Worm (Caenorhabditis elegans) whole organism, mixed stage, embryonic: ENCODE results near the gene fbxa-99.

ENCODE experiments used
- M03D4.4 ChIP-seq: sonication (generic microtip); optimal IDR thresholded peaks from 2 replicates; lab custom pipeline; 2017; ENCODE audit warnings: mild to moderate bottlenecking, missing genetic modification characterization, missing compliant biosample characterization
- bed-3 ChIP-seq: fragments of 200-800 bp; sonication (Bioruptor generic); optimal IDR thresholded peaks from 3 replicates; lab custom pipeline; 2018; ENCODE audit warnings: mild to moderate bottlenecking, missing genetic modification characterization, moderate library complexity, missing compliant biosample characterization
- blmp-1 ChIP-seq: fragments of 150-350 bp; optimal IDR thresholded peaks from 2 replicates; lab custom pipeline; 2014; ENCODE audit warnings: missing biosample characterization, missing genetic modification characterization
- ceh-39 ChIP-seq: fragments of 150-350 bp; optimal IDR thresholded peaks from 2 replicates; lab custom pipeline; 2014; ENCODE audit warnings: missing biosample characterization, missing genetic modification characterization
- ceh-83 ChIP-seq: fragments of 200-800 bp; sonication (Bioruptor generic); optimal IDR thresholded peaks from 2 replicates; lab custom pipeline; 2018; ENCODE audit warnings: mild to moderate bottlenecking, missing genetic modification characterization, missing compliant biosample characterization
- ces-1 ChIP-seq: fragments of 150-350 bp; optimal IDR thresholded peaks from 2 replicates; lab custom pipeline; 2014; ENCODE audit warnings: missing biosample characterization, missing genetic modification reagents, missing genetic modification characterization
- cnd-1 ChIP-seq: fragments of 200-800 bp; sonication (Bioruptor generic); optimal IDR thresholded peaks from 2 replicates; lab custom pipeline; 2018; ENCODE audit warnings: mild to moderate bottlenecking, missing genetic modification characterization, missing compliant biosample characterization
- drap-1 ChIP-seq: fragments of 200-800 bp; sonication (Bioruptor generic); optimal IDR thresholded peaks from 3 replicates; lab custom pipeline; 2018; ENCODE audit warnings: mild to moderate bottlenecking, missing genetic modification characterization, missing compliant biosample characterization
- elt-3 ChIP-seq: fragments of 150-350 bp; optimal IDR thresholded peaks from 2 replicates; lab custom pipeline; 2014; ENCODE audit warnings: missing biosample characterization, missing genetic modification characterization
- flh-1 ChIP-seq: fragments of 200-800 bp; sonication (Bioruptor generic); optimal IDR thresholded peaks from 2 replicates; lab custom pipeline; 2018; ENCODE audit warnings: mild to moderate bottlenecking, missing genetic modification characterization, moderate library complexity, missing compliant biosample characterization
- hlh-1 ChIP-seq: fragments of 150-350 bp; optimal IDR thresholded peaks from 2 replicates; lab custom pipeline; 2014; ENCODE audit warnings: missing biosample characterization, missing genetic modification reagents, missing genetic modification characterization
- lin-32 ChIP-seq: fragments of 200-800 bp; sonication (Bioruptor generic); optimal IDR thresholded peaks from 2 replicates; lab custom pipeline; 2018; ENCODE audit warnings: mild to moderate bottlenecking, missing genetic modification characterization, missing compliant biosample characterization
- lsy-2 ChIP-seq: fragments of 150-350 bp; optimal IDR thresholded peaks from 2 replicates; lab custom pipeline; 2014; ENCODE audit warnings: missing biosample characterization, missing genetic modification characterization
- mab-5 ChIP-seq: fragments of 150-350 bp; optimal IDR thresholded peaks from 2 replicates; lab custom pipeline; 2014; ENCODE audit warnings: missing biosample characterization, missing genetic modification characterization
- mep-1 ChIP-seq: fragments of 150-350 bp; optimal IDR thresholded peaks from 2 replicates; lab custom pipeline; 2017; ENCODE audit warnings: missing biosample characterization, missing genetic modification reagents, missing genetic modification characterization, inconsistent platforms
- nhr-12 ChIP-seq: fragments of 150-350 bp; optimal IDR thresholded peaks from 2 replicates; lab custom pipeline; 2014; ENCODE audit warnings: missing biosample characterization, missing genetic modification characterization
- nhr-2 ChIP-seq: fragments of 150-350 bp; optimal IDR thresholded peaks from 2 replicates; lab custom pipeline; 2014; ENCODE audit warnings: missing biosample characterization, missing genetic modification characterization
- nhr-237 ChIP-seq: fragments of 150-350 bp; optimal IDR thresholded peaks from 2 replicates; lab custom pipeline; 2014; ENCODE audit warnings: missing biosample characterization, missing genetic modification characterization
- nhr-28 ChIP-seq: fragments of 150-350 bp; optimal IDR thresholded peaks from 2 replicates; lab custom pipeline; 2014; ENCODE audit warnings: missing biosample characterization, missing genetic modification characterization
- nhr-76 ChIP-seq: sonication (generic microtip); optimal IDR thresholded peaks from 2 replicates; lab custom pipeline; 2017; ENCODE audit warnings: missing biosample characterization, missing genetic modification characterization
- pha-4 ChIP-seq: fragments of 150-350 bp; optimal IDR thresholded peaks from 2 replicates; lab custom pipeline; 2018; ENCODE audit warnings: missing biosample characterization, missing genetic modification reagents, missing genetic modification characterization
- sem-2 ChIP-seq: fragments of 200-800 bp; sonication (Bioruptor generic); optimal IDR thresholded peaks from 2 replicates; lab custom pipeline; 2018; ENCODE audit warnings: mild to moderate bottlenecking, missing genetic modification characterization, missing compliant biosample characterization
- snpc-4 ChIP-seq: fragments of 150-350 bp; optimal IDR thresholded peaks from 2 replicates; lab custom pipeline; 2014; ENCODE audit warnings: missing biosample characterization, missing genetic modification characterization
- sptf-1 ChIP-seq: sonication (generic microtip); optimal IDR thresholded peaks from 2 replicates; lab custom pipeline; 2017; ENCODE audit warnings: mild to moderate bottlenecking, missing genetic modification characterization, moderate library complexity, missing compliant biosample characterization
- tbx-8 ChIP-seq: fragments of 200-800 bp; sonication (Bioruptor generic); optimal IDR thresholded peaks from 2 replicates; lab custom pipeline; 2018; ENCODE audit warnings: mild to moderate bottlenecking, missing genetic modification characterization, moderate library complexity, missing compliant biosample characterization
- unc-120 ChIP-seq: sonication (generic microtip); optimal IDR thresholded peaks from 2 replicates; lab custom pipeline; 2017; ENCODE audit warnings: missing genetic modification characterization, missing compliant biosample characterization; ENCODE audit not compliant: poor library complexity, severe bottlenecking
- unc-39 ChIP-seq: fragments of 150-350 bp; optimal IDR thresholded peaks from 2 replicates; lab custom pipeline; 2014; ENCODE audit warnings: missing biosample characterization, missing genetic modification characterization
- unc-62 ChIP-seq: fragments of 150-350 bp; optimal IDR thresholded peaks from 2 replicates; lab custom pipeline; 2014; ENCODE audit warnings: missing biosample characterization, missing genetic modification reagents, missing genetic modification characterization
- zip-8 ChIP-seq: fragments of 150-350 bp; optimal IDR thresholded peaks from 2 replicates; lab custom pipeline; 2014; ENCODE audit warnings: missing biosample characterization, missing genetic modification characterization
- ztf-11 ChIP-seq: fragments of 150-350 bp; optimal IDR thresholded peaks from 2 replicates; lab custom pipeline; 2014; ENCODE audit warnings: missing biosample characterization, missing genetic modification characterization

Gene fbxa-99

DNA sequence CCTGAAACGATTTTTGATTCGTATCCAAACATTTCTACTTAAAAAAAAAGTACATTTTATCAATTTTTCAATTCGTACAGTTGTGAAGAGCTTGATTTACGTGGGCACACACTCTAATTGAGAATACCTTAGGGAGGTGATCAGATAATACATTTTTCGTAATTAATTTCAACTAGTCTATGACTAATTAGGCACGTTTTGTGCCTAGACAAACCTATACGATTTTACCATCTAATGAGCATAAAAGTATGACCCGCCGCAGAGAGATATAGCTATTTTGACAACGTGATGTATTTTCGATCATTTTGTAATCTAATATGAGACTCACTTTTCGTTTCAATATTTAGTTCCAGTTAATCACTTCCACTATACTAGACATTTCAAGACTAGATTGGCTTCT lies 34.3 kb upstream of the fbxa-99 start:
- TF ChIP-seq hlh-1 (tag; lab: Kevin White, UChicago): no peak
- no peak for TF ChIP-seq drap-1 (GFP tag; lab: Kevin White, UChicago)
- TF ChIP-seq ceh-39 (tag; lab: Kevin White, UChicago): no peak
- TF ChIP-seq nhr-28 (tag; lab: Kevin White, UChicago): no peak
- TF ChIP-seq unc-39 (tag; lab: Kevin White, UChicago): no peak
- TF ChIP-seq zip-8 (tag; lab: Kevin White, UChicago): no peak
- no peak for TF ChIP-seq unc-120 (tag; lab: Kevin White, UChicago)
- TF ChIP-seq nhr-237 (tag; lab: Kevin White, UChicago): no peak
- no peak for TF ChIP-seq ztf-11 (tag; lab: Kevin White, UChicago)
- no peak for TF ChIP-seq bed-3 (GFP tag; lab: Kevin White, UChicago)
- TF ChIP-seq unc-62: no peak
- TF ChIP-seq cnd-1 (tag; lab: Kevin White, UChicago): no peak
- no peak for TF ChIP-seq mab-5 (tag; lab: Kevin White, UChicago)
- TF ChIP-seq tbx-8 (GFP tag; lab: Kevin White, UChicago): no peak
- TF ChIP-seq elt-3: no peak
- no peak for TF ChIP-seq lin-32 (GFP tag; lab: Kevin White, UChicago)
- no peak for TF ChIP-seq ces-1 (GFP tag; lab: Kevin White, UChicago)
- TF ChIP-seq blmp-1 (tag; lab: Kevin White, UChicago): no peak
- TF ChIP-seq sptf-1 (tag; lab: Kevin White, UChicago): no peak
- TF ChIP-seq, all 35 proteins: peak for 0

DNA sequence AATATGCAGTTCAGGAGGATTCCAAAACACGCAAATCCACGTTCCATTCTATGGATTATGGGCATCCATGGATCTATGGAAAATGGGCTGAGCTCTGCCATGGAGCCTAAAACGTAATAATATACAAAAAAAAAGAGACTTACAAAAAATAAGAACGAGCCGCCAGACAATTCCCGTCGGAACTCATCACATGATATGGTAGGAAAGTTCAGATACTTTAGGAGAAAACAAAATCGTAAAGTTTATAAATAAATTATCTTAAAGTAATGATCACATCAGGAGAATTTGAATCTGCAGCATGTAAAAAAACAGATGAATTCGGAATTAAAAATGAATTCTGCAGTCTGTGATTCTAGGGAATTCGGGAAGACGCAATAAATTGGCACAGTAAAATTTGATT lies 33.0 kb upstream of the fbxa-99 start, which contains the start of gene str-232:
TSS of gene str-232 (minus strand) at position 101 of the 400 bp plus-strand sequence.
- no peak for TF ChIP-seq sem-2 (GFP tag; lab: Kevin White, UChicago)
- TF ChIP-seq ceh-39 (tag; lab: Kevin White, UChicago): no peak
- TF ChIP-seq zip-8 (tag; lab: Kevin White, UChicago): no peak
- TF ChIP-seq ces-1 (GFP tag; lab: Kevin White, UChicago): no peak
- TF ChIP-seq sptf-1 (tag; lab: Kevin White, UChicago): no peak

DNA sequence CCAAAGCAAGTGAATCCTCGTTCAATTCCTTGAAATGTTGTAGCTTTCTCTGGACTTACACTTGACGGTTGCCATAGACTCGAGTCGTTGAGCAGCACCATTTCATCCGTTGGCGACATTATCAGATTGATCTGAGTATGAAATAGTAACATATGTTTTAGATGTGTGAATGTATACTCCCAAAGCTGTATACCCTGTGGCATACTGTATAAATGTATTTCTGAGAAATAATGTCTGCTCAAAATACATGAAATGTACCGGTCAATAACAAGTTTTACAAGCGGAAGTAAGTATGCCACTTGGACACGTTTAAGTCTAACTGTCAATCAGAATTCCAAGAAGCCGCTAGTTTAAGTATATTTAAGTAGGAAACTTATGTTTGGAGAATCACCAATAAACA lies 26.9 kb upstream of the fbxa-99 start, which contains the start of gene str-233:
TSS of gene str-233 (minus strand) at position 101 of the 400 bp plus-strand sequence.
- TF ChIP-seq drap-1 (GFP tag; lab: Kevin White, UChicago): no peak
- no peak for TF ChIP-seq nhr-237 (tag; lab: Kevin White, UChicago)
- no peak for TF ChIP-seq nhr-2 (tag; lab: Kevin White, UChicago)
- no peak for TF ChIP-seq nhr-28 (tag; lab: Kevin White, UChicago)

ce11 chrV:16007505-16007904 lies 24.9 kb upstream of the fbxa-99 start, which contains the start of gene str-231:
Gene str-231 (minus strand): TSS chrV:16007605.
- TF ChIP-seq ztf-11 (tag; lab: Kevin White, UChicago): no peak
- TF ChIP-seq mep-1 (tag; lab: Kevin White, UChicago): no peak
- no peak for TF ChIP-seq M03D4.4 (tag; lab: Kevin White, UChicago)
- no peak for TF ChIP-seq lin-32 (GFP tag; lab: Kevin White, UChicago)
- no peak for TF ChIP-seq lsy-2 (tag; lab: Kevin White, UChicago)
- TF ChIP-seq ceh-83: no peak
- TF ChIP-seq nhr-28 (tag; lab: Kevin White, UChicago): no peak
- no peak for TF ChIP-seq sem-2 (GFP tag; lab: Kevin White, UChicago)
- TF ChIP-seq nhr-76 (tag; lab: Kevin White, UChicago): no peak
- TF ChIP-seq flh-1: no peak
- TF ChIP-seq hlh-1 (tag; lab: Kevin White, UChicago): no peak

DNA sequence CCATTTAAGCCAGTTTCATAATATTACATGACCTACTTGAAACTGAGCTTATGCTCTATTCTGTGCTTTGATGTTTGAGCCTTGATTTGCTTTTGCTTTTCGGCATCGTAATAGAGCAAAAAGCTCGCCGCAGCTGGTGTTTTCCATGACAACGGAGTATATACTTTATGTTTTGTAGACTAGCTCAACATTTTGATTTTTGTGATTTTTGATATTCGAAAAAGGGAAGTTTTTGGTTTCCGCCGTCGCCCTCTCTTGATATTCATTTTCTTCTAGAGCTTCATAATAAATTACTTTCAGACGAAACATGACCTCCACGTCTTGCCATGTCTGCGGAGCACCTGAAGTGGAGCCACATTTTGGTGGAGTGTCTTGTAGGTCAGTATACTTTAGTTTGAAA lies 19.6 kb upstream of the fbxa-99 start, which contains the start of gene nhr-63:
TSS of gene nhr-63 (plus strand) at position 301 of the 400 bp plus-strand sequence.
- no peak for TF ChIP-seq bed-3 (GFP tag; lab: Kevin White, UChicago)
- no peak for TF ChIP-seq drap-1 (GFP tag; lab: Kevin White, UChicago)
- TF ChIP-seq hlh-1 (tag; lab: Kevin White, UChicago): no peak
- TF ChIP-seq elt-3: no peak
- TF ChIP-seq flh-1: no peak
- no peak for TF ChIP-seq cnd-1 (tag; lab: Kevin White, UChicago)
- TF ChIP-seq unc-120 (tag; lab: Kevin White, UChicago): no peak
- no peak for TF ChIP-seq unc-62
- TF ChIP-seq ztf-11 (tag; lab: Kevin White, UChicago): no peak
- TF ChIP-seq mep-1 (tag; lab: Kevin White, UChicago): no peak
- no peak for TF ChIP-seq snpc-4 (tag; lab: Kevin White, UChicago)
- TF ChIP-seq sptf-1 (tag; lab: Kevin White, UChicago): no peak
- no peak for TF ChIP-seq nhr-12 (tag; lab: Kevin White, UChicago)
- TF ChIP-seq mab-5 (tag; lab: Kevin White, UChicago): no peak
- no peak for TF ChIP-seq zip-8 (tag; lab: Kevin White, UChicago)
- no peak for TF ChIP-seq pha-4 (tag; lab: Kevin White, UChicago)
- TF ChIP-seq nhr-2 (tag; lab: Kevin White, UChicago): no peak
- TF ChIP-seq nhr-28 (tag; lab: Kevin White, UChicago): no peak
- no peak for TF ChIP-seq ceh-83
